Worm (Caenorhabditis elegans) whole organism, L4 larva: Measurements from ENCODE around the gene W09H1.3.
A peak's percentile ranks its signal among the peaks of the same experiment; 100 is the strongest.

Experiments
- D1046.2 ChIP-seq: fragments of 200-800 bp; sonication (Bioruptor generic); IDR thresholded peaks from 2 replicates; pipeline ENCODE4 v1.3.6; 2022; ENCODE audit warnings: missing genetic modification characterization, missing compliant biosample characterization
- F10B5.3 ChIP-seq: sonication (generic microtip); optimal IDR thresholded peaks from 2 replicates; lab custom pipeline; 2016; ENCODE audit warnings: mild to moderate bottlenecking, missing genetic modification characterization, missing compliant biosample characterization
- F26F4.8 ChIP-seq: fragments of 200-800 bp; sonication (Bioruptor generic); conservative IDR thresholded peaks from 2 replicates; pipeline ENCODE4 v1.3.6; 2022; ENCODE audit warnings: missing genetic modification characterization, missing compliant biosample characterization
- F37D6.2 ChIP-seq: sonication (generic microtip); optimal IDR thresholded peaks from 2 replicates; lab custom pipeline; 2016; ENCODE audit warnings: mild to moderate bottlenecking, missing genetic modification characterization, missing compliant biosample characterization
- F49E8.2 ChIP-seq: sonication (generic microtip); optimal IDR thresholded peaks from 2 replicates; lab custom pipeline; 2016; ENCODE audit warnings: missing compliant biosample characterization, mild to moderate bottlenecking, missing genetic modification characterization, borderline replicate concordance
- R02D3.7 ChIP-seq: fragments of 150-350 bp; sonication (generic microtip); optimal IDR thresholded peaks from 3 replicates; lab custom pipeline; 2014; ENCODE audit warnings: missing biosample characterization, missing genetic modification characterization
- T20F7.1 ChIP-seq: fragments of 200-800 bp; sonication (Bioruptor generic); optimal IDR thresholded peaks from 2 replicates; lab custom pipeline; 2018; ENCODE audit warnings: mild to moderate bottlenecking, missing genetic modification characterization, missing compliant biosample characterization
- Y48G9A.11 ChIP-seq: fragments of 200-800 bp; sonication (Bioruptor generic); IDR thresholded peaks from 2 replicates; pipeline ENCODE4 v1.3.6; 2022; ENCODE audit warnings: missing genetic modification reagents, missing genetic modification characterization, missing compliant biosample characterization
- ZK546.5 ChIP-seq, 2 experiments: sonication (generic microtip); optimal IDR thresholded peaks; 2 replicates each; lab custom pipeline; 2017; ENCODE audit warnings: missing biosample characterization in 2 of 2, missing genetic modification characterization in 2 of 2
- aha-1 ChIP-seq: fragments of 150-350 bp; peaks from one replicate; lab custom pipeline; 2014; ENCODE audit warnings: missing biosample characterization, missing genetic modification characterization
- arid-1 ChIP-seq: fragments of 200-800 bp; sonication (Bioruptor generic); conservative IDR thresholded peaks from 2 replicates; pipeline ENCODE4 v1.3.6; 2022; ENCODE audit warnings: missing genetic modification reagents, missing genetic modification characterization, missing compliant biosample characterization
- attf-4 ChIP-seq: sonication (generic microtip); optimal IDR thresholded peaks from 3 replicates; lab custom pipeline; 2017; ENCODE audit warnings: missing biosample characterization, missing genetic modification characterization
- ctbp-1 ChIP-seq: fragments of 200-800 bp; sonication (Bioruptor generic); IDR thresholded peaks from 2 replicates; pipeline ENCODE4 v1.3.6; 2022; ENCODE audit warnings: missing genetic modification reagents, missing genetic modification characterization, missing compliant biosample characterization
- daf-16 ChIP-seq, 3 experiments: sonication (generic microtip); optimal IDR thresholded peaks; 2 replicates each; lab custom pipeline; 2016 to 2017; ENCODE audit warnings: missing genetic modification characterization in 3 of 3, missing genetic modification reagents in 3 of 3, mild to moderate bottlenecking in 2 of 3, missing compliant biosample characterization in 2 of 3, missing biosample characterization in 1 of 3, moderate library complexity in 1 of 3
- daf-19 ChIP-seq: fragments of 200-800 bp; sonication (Bioruptor generic); conservative IDR thresholded peaks from 2 replicates; pipeline ENCODE4 v1.3.6; 2022; ENCODE audit warnings: missing genetic modification characterization, missing compliant biosample characterization
- dmd-9 ChIP-seq: fragments of 200-800 bp; sonication (Bioruptor generic); IDR thresholded peaks from 2 replicates; pipeline ENCODE4 v1.3.6; 2022; ENCODE audit warnings: missing genetic modification reagents, missing genetic modification characterization, missing compliant biosample characterization
- dpl-1 ChIP-seq: fragments of 150-350 bp; optimal IDR thresholded peaks from 2 replicates; lab custom pipeline; 2014; ENCODE audit warnings: missing biosample characterization, missing genetic modification reagents, missing genetic modification characterization
- duxl-1 ChIP-seq: sonication (generic microtip); optimal IDR thresholded peaks from 2 replicates; lab custom pipeline; 2016; ENCODE audit warnings: mild to moderate bottlenecking, missing genetic modification characterization, moderate library complexity, missing compliant biosample characterization; ENCODE audit not compliant: poor library complexity
- dve-1 ChIP-seq: sonication (generic microtip); optimal IDR thresholded peaks from 2 replicates; lab custom pipeline; 2017; ENCODE audit warnings: antibody characterized with exemption, mild to moderate bottlenecking, missing genetic modification characterization, missing compliant biosample characterization; ENCODE audit not compliant: insufficient read depth
- egl-27 ChIP-seq: sonication (generic microtip); optimal IDR thresholded peaks from 3 replicates; lab custom pipeline; 2017; ENCODE audit warnings: missing biosample characterization, missing genetic modification reagents, missing genetic modification characterization
- fkh-10 ChIP-seq: fragments of 150-350 bp; optimal IDR thresholded peaks from 2 replicates; lab custom pipeline; 2014; ENCODE audit warnings: missing biosample characterization, missing genetic modification reagents, missing genetic modification characterization
- fos-1 ChIP-seq: fragments of 150-350 bp; optimal IDR thresholded peaks from 2 replicates; lab custom pipeline; 2014; ENCODE audit warnings: missing biosample characterization, missing genetic modification characterization
- hlh-30 ChIP-seq: sonication (generic microtip); optimal IDR thresholded peaks from 2 replicates; lab custom pipeline; 2017; ENCODE audit warnings: antibody characterized with exemption, mild to moderate bottlenecking, missing genetic modification characterization, missing compliant biosample characterization; ENCODE audit not compliant: insufficient read depth
- lim-7 ChIP-seq: fragments of 200-800 bp; sonication (Bioruptor generic); IDR thresholded peaks from 2 replicates; pipeline ENCODE4 v1.3.6; 2022; ENCODE audit warnings: missing genetic modification characterization, missing compliant biosample characterization
- lin-15B ChIP-seq: fragments of 150-350 bp; sonication (generic microtip); optimal IDR thresholded peaks from 3 replicates; lab custom pipeline; 2014; ENCODE audit warnings: missing biosample characterization, missing genetic modification characterization
- lin-38 ChIP-seq: fragments of 200-800 bp; sonication (Bioruptor generic); IDR thresholded peaks from 2 replicates; pipeline ENCODE4 v1.3.6; 2022; ENCODE audit warnings: missing genetic modification reagents, missing genetic modification characterization, missing compliant biosample characterization
- lin-39 ChIP-seq: fragments of 150-350 bp; optimal IDR thresholded peaks from 2 replicates; lab custom pipeline; 2014; ENCODE audit warnings: missing biosample characterization, missing genetic modification reagents, missing genetic modification characterization
- lsy-2 ChIP-seq, 2 experiments: fragments of 150-350 bp in 1 of 2; sonication (generic microtip) in 1 of 2; optimal IDR thresholded peaks; 2 replicates each; lab custom pipeline; 2014 to 2017; ENCODE audit warnings: missing biosample characterization in 2 of 2, missing genetic modification characterization in 2 of 2
- madf-5 ChIP-seq, 2 experiments: fragments of 200-800 bp; sonication (Bioruptor generic); IDR thresholded peaks; 2 replicates each; pipeline ENCODE4 v1.3.6; 2022; ENCODE audit warnings: missing compliant biosample characterization in 2 of 2, missing genetic modification characterization in 2 of 2
- mdl-1 ChIP-seq, 2 experiments: fragments of 150-350 bp in 1 of 2; sonication (generic microtip) in 1 of 2; optimal IDR thresholded peaks; 2 replicates each; lab custom pipeline; 2014 to 2017; ENCODE audit warnings: missing biosample characterization in 2 of 2, missing genetic modification characterization in 2 of 2
- mep-1 ChIP-seq: fragments of 150-350 bp; sonication (generic microtip); optimal IDR thresholded peaks from 3 replicates; lab custom pipeline; 2014; ENCODE audit warnings: missing biosample characterization, missing genetic modification characterization
- mes-2 ChIP-seq: sonication (generic microtip); optimal IDR thresholded peaks from 2 replicates; lab custom pipeline; 2016; ENCODE audit warnings: missing genotype, mild to moderate bottlenecking, missing genetic modification characterization, missing compliant biosample characterization; ENCODE audit not compliant: poor library complexity, severe bottlenecking
- mxl-2 ChIP-seq: fragments of 200-800 bp; sonication (Bioruptor generic); conservative IDR thresholded peaks from 2 replicates; pipeline ENCODE4 v1.3.6; 2022; ENCODE audit warnings: missing genetic modification reagents, missing genetic modification characterization, missing compliant biosample characterization
- mxl-3 ChIP-seq: fragments of 200-800 bp; sonication (Bioruptor generic); optimal IDR thresholded peaks from 2 replicates; lab custom pipeline; 2018; ENCODE audit warnings: mild to moderate bottlenecking, missing genetic modification characterization, missing compliant biosample characterization
- nhr-102 ChIP-seq: sonication (generic microtip); optimal IDR thresholded peaks from 2 replicates; lab custom pipeline; 2016; ENCODE audit warnings: mild to moderate bottlenecking, missing genetic modification characterization, moderate library complexity, missing compliant biosample characterization
- nhr-237 ChIP-seq: sonication (generic microtip); optimal IDR thresholded peaks from 2 replicates; lab custom pipeline; 2017; ENCODE audit warnings: missing biosample characterization, missing genetic modification characterization
- nhr-28 ChIP-seq: fragments of 150-350 bp; optimal IDR thresholded peaks from 2 replicates; lab custom pipeline; 2014; ENCODE audit warnings: missing biosample characterization, missing genetic modification characterization
- pha-4 ChIP-seq, 2 experiments: fragments of 150-350 bp in 1 of 2; fragments of 200-800 bp in 1 of 2; sonication (Bioruptor generic) in 1 of 2; IDR thresholded peaks in 1 of 2; optimal IDR thresholded peaks in 1 of 2; 2 replicates each; pipeline versions ENCODE4 v1.3.6 to Lab custom; 2014 to 2022; ENCODE audit warnings: missing genetic modification characterization in 2 of 2, missing genetic modification reagents in 2 of 2, missing biosample characterization in 1 of 2, missing compliant biosample characterization in 1 of 2
- php-3 ChIP-seq: fragments of 200-800 bp; sonication (Bioruptor generic); IDR thresholded peaks from 2 replicates; pipeline ENCODE4 v1.3.6; 2022; ENCODE audit warnings: missing genetic modification reagents, missing genetic modification characterization, missing compliant biosample characterization
- rbr-2 ChIP-seq: sonication (generic microtip); optimal IDR thresholded peaks from 2 replicates; lab custom pipeline; 2016; ENCODE audit warnings: missing genotype, missing genetic modification characterization, missing compliant biosample characterization
- sdz-12 ChIP-seq: fragments of 200-800 bp; sonication (Bioruptor generic); optimal IDR thresholded peaks from 2 replicates; lab custom pipeline; 2018; ENCODE audit warnings: mild to moderate bottlenecking, missing genetic modification characterization, missing compliant biosample characterization
- snpc-1.2 ChIP-seq: fragments of 200-800 bp; sonication (Bioruptor generic); IDR thresholded peaks from 2 replicates; pipeline ENCODE4 v1.3.6; 2022; ENCODE audit warnings: missing genetic modification reagents, missing genetic modification characterization, missing compliant biosample characterization
- unc-39 ChIP-seq: sonication (generic microtip); optimal IDR thresholded peaks from 2 replicates; lab custom pipeline; 2017; ENCODE audit warnings: missing biosample characterization, missing genetic modification characterization
- zfp-2 ChIP-seq: sonication (generic microtip); optimal IDR thresholded peaks from 2 replicates; lab custom pipeline; 2016; ENCODE audit warnings: mild to moderate bottlenecking, missing genetic modification characterization, missing compliant biosample characterization
- zip-11 ChIP-seq: fragments of 200-800 bp; sonication (Bioruptor generic); IDR thresholded peaks from 2 replicates; pipeline ENCODE4 v1.3.6; 2022; ENCODE audit warnings: missing genetic modification characterization, missing compliant biosample characterization

The W09H1.3 gene

ce11 chrII:13187188-13187587, 3.0 kb downstream of the W09H1.3 start, which contains the start of gene mecr-1:
Gene mecr-1 (minus strand): TSS chrII:13187314.
- TF ChIP-seq Y48G9A.11 (GFP tag; lab: Robert Waterston, UW) (peak; percentile 99), F10B5.3 (tag; lab: Kevin White, UChicago) (no peak), nhr-102 (no peak), lsy-2 (tag; optimal IDR thresholded peaks at IDR 0.05; lab: Kevin White, UChicago) (peak in 1 of 2 experiments; percentile 59), nhr-237 (tag; lab: Kevin White, UChicago) (no peak), daf-16 (GFP tag; optimal IDR thresholded peaks at IDR 0.05; lab: Kevin White, UChicago) (no peak), daf-16 (tag; optimal IDR thresholded peaks at IDR 0.05; lab: Kevin White, UChicago) (peak; percentile 87), fkh-10 (GFP tag; lab: Kevin White, UChicago) (no peak), sdz-12 (GFP tag; lab: Kevin White, UChicago) (no peak), lin-15B (tag; lab: Kevin White, UChicago) (no peak), mdl-1 (tag; optimal IDR thresholded peaks at IDR 0.05; lab: Kevin White, UChicago) (no peak), mes-2 (tag; lab: Kevin White, UChicago) (peak; percentile 51), R02D3.7 (peak; percentile 82), lin-38 (GFP tag; lab: Robert Waterston, UW) (peak; percentile 52), dpl-1 (peak; percentile 47), php-3 (GFP tag; lab: Robert Waterston, UW) (no peak), rbr-2 (tag; lab: Kevin White, UChicago) (peak; percentile 14), duxl-1 (tag; lab: Kevin White, UChicago) (no peak)

- peak; percentile 36; the same call in 1 of the 2 replicates for TF ChIP-seq Y48G9A.11 (GFP tag; lab: Robert Waterston, UW)
- no peak for TF ChIP-seq attf-4
- no peak for TF ChIP-seq lin-15B (tag; lab: Kevin White, UChicago)
- TF ChIP-seq mxl-2 (GFP tag; lab: Robert Waterston, UW) = no peak
- peak; percentile 58 for TF ChIP-seq lin-38 (GFP tag; lab: Robert Waterston, UW)
- no peak for TF ChIP-seq arid-1 (GFP tag; lab: Robert Waterston, UW)
- TF ChIP-seq T20F7.1 = no peak
- TF ChIP-seq, all 104 proteins: peak for 2
Observed at ce11 chrII:13188084-13188483, 3.9 kb downstream of the W09H1.3 start.

DNA sequence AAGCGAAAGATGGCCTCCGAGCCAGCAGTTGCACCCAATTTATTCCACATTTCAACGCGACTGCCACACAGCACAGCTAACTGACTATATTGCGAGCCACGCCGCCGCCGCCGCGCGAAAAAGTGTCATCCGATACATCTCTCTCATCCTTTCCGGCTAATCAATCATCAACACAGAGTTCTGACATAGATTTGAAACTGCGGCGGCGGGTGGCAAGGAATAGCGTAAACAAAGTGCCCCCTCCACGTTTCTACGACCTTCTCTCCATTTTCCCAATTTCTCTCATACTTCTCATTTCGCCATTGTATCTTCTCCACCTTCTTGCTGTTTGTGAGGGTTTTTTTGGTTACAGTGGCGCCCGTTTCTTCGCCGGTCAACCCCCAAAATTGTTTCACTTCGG, 5.1 kb downstream of the W09H1.3 start:
- TF ChIP-seq pha-4 (GFP tag; IDR thresholded peaks at IDR 0.05; lab: Robert Waterston, UW) (0 out of 2 replicates have a peak, but pooled peaks have one; percentile 13), pha-4 (tag; optimal IDR thresholded peaks at IDR 0.05; lab: Kevin White, UChicago) (no peak), snpc-1.2 (GFP tag; lab: Robert Waterston, UW) (no peak), dmd-9 (GFP tag; lab: Robert Waterston, UW) (no peak), hlh-30 (tag; lab: Kevin White, UChicago) (peak; percentile 3), madf-5 (GFP tag; IDR thresholded peaks at IDR 0.05; lab: Robert Waterston, UW) (no peak), aha-1 (tag; lab: Kevin White, UChicago) (peak; percentile 76), lim-7 (GFP tag; lab: Robert Waterston, UW) (no peak), zip-11 (GFP tag; lab: Robert Waterston, UW) (no peak), daf-19 (GFP tag; lab: Robert Waterston, UW) (no peak), zfp-2 (no peak), F26F4.8 (GFP tag; lab: Robert Waterston, UW) (0 out of 2 replicates have a peak, but pooled peaks have one; percentile 2), lsy-2 (tag; optimal IDR thresholded peaks at IDR 0.05; lab: Kevin White, UChicago) (peak in 1 of 2 experiments; percentile 25), egl-27 (tag; lab: Kevin White, UChicago) (no peak), mxl-3 (GFP tag; lab: Kevin White, UChicago) (peak; percentile 90), daf-16 (GFP tag; optimal IDR thresholded peaks at IDR 0.05; lab: Kevin White, UChicago) (peak in 1 of 2 experiments; percentile 5), daf-16 (tag; optimal IDR thresholded peaks at IDR 0.05; lab: Kevin White, UChicago) (peak; percentile 72), fos-1 (tag; lab: Kevin White, UChicago) (no peak), F49E8.2 (tag; lab: Kevin White, UChicago) (no peak), mdl-1 (tag; optimal IDR thresholded peaks at IDR 0.05; lab: Kevin White, UChicago) (peak in 1 of 2 experiments; percentile 65), F37D6.2 (tag; lab: Kevin White, UChicago) (no peak), nhr-28 (peak; percentile 42), unc-39 (no peak), T20F7.1 (no peak), lin-39 (tag; lab: Kevin White, UChicago) (no peak), dve-1 (no peak), D1046.2 (GFP tag; lab: Robert Waterston, UW) (no peak), mep-1 (tag; lab: Kevin White, UChicago) (peak; percentile 23), ZK546.5 (tag; optimal IDR thresholded peaks at IDR 0.05; lab: Kevin White, UChicago) (no peak), ctbp-1 (0 out of 2 replicates have a peak, but pooled peaks have one; percentile 35)
